Worm (Caenorhabditis elegans) whole organism, L1 larva: ENCODE data around the gene lido-1.

Source experiments
- C04F5.9 ChIP-seq: sonication (generic microtip); optimal IDR thresholded peaks from 2 replicates; lab custom pipeline; 2016; ENCODE audit warnings: missing genetic modification characterization, missing compliant biosample characterization
- C16A3.4 ChIP-seq: fragments of 150-350 bp; optimal IDR thresholded peaks from 2 replicates; lab custom pipeline; 2014; ENCODE audit warnings: missing biosample characterization, missing genetic modification characterization
- C34B4.2 ChIP-seq: sonication (generic microtip); optimal IDR thresholded peaks from 2 replicates; lab custom pipeline; 2017; ENCODE audit warnings: mild to moderate bottlenecking, missing genetic modification characterization, missing compliant biosample characterization
- alr-1 ChIP-seq: fragments of 200-800 bp; sonication (Bioruptor generic); optimal IDR thresholded peaks from 2 replicates; lab custom pipeline; 2018; ENCODE audit warnings: borderline replicate concordance, mild to moderate bottlenecking, missing genetic modification characterization, missing compliant biosample characterization
- aly-2 ChIP-seq: fragments of 150-350 bp; optimal IDR thresholded peaks from 2 replicates; lab custom pipeline; 2014; ENCODE audit warnings: missing biosample characterization, missing genetic modification characterization
- ama-1 ChIP-seq: fragments of 150-350 bp; optimal IDR thresholded peaks from 2 replicates; lab custom pipeline; 2014
- ceh-90 ChIP-seq: sonication (generic microtip); optimal IDR thresholded peaks from 2 replicates; lab custom pipeline; 2016; ENCODE audit warnings: missing genetic modification characterization, missing compliant biosample characterization
- ces-1 ChIP-seq: fragments of 150-350 bp; optimal IDR thresholded peaks from 2 replicates; lab custom pipeline; 2014; ENCODE audit warnings: missing biosample characterization, missing genetic modification reagents, missing genetic modification characterization
- dsc-1 ChIP-seq: sonication (generic microtip); optimal IDR thresholded peaks from 2 replicates; lab custom pipeline; 2016; ENCODE audit warnings: mild to moderate bottlenecking, missing genetic modification characterization, missing compliant biosample characterization
- efl-1 ChIP-seq, 4 experiments: fragments of 150-350 bp; optimal IDR thresholded peaks in 3 of 4; peaks in 1 of 4; 1 replicate in 1 of 4; 2 replicates in 3 of 4; lab custom pipeline; 2014; ENCODE audit warnings: missing biosample characterization in 2 of 4, missing genetic modification characterization in 2 of 4, missing genetic modification reagents in 2 of 4
- egl-13 ChIP-seq: sonication (generic microtip); optimal IDR thresholded peaks from 2 replicates; lab custom pipeline; 2016; ENCODE audit warnings: missing genotype, missing genetic modification reagents, missing genetic modification characterization, missing compliant biosample characterization
- egl-27 ChIP-seq, 2 experiments: fragments of 150-350 bp in 1 of 2; sonication (generic microtip); optimal IDR thresholded peaks; 3 replicates each; lab custom pipeline; 2017 to 2018; ENCODE audit warnings: missing biosample characterization in 2 of 2, missing genetic modification characterization in 2 of 2, missing genetic modification reagents in 2 of 2
- elt-2 ChIP-seq: sonication (generic microtip); optimal IDR thresholded peaks from 2 replicates; lab custom pipeline; 2016; ENCODE audit warnings: missing genetic modification characterization, mild to moderate bottlenecking, inconsistent platforms, missing compliant biosample characterization, missing genetic modification reagents
- elt-3 ChIP-seq, 6 experiments: fragments of 150-350 bp in 1 of 6; sonication (generic microtip); optimal IDR thresholded peaks; 2 replicates each; lab custom pipeline; 2017 to 2018; ENCODE audit warnings: missing biosample characterization in 6 of 6, missing genetic modification characterization in 6 of 6, inconsistent platforms in 1 of 6
- fkh-10 ChIP-seq: sonication (generic microtip); optimal IDR thresholded peaks from 2 replicates; lab custom pipeline; 2017; ENCODE audit warnings: missing biosample characterization, missing genetic modification reagents, missing genetic modification characterization
- fkh-8 ChIP-seq: sonication (generic microtip); optimal IDR thresholded peaks from 2 replicates; lab custom pipeline; 2016; ENCODE audit warnings: mild to moderate bottlenecking, missing genetic modification characterization, missing compliant biosample characterization
- hlh-17 ChIP-seq: fragments of 200-800 bp; sonication (Bioruptor generic); optimal IDR thresholded peaks from 2 replicates; lab custom pipeline; 2018; ENCODE audit warnings: missing genetic modification characterization, mild to moderate bottlenecking, missing compliant biosample characterization, moderate library complexity, borderline replicate concordance
- irx-1 ChIP-seq: sonication (generic microtip); optimal IDR thresholded peaks from 2 replicates; lab custom pipeline; 2016; ENCODE audit warnings: missing genetic modification characterization, missing compliant biosample characterization
- isw-1 ChIP-seq: fragments of 200-800 bp; sonication (Bioruptor generic); IDR thresholded peaks from 2 replicates; pipeline ENCODE4 v1.3.6; 2022; ENCODE audit warnings: missing genetic modification characterization, missing compliant biosample characterization
- lin-13 ChIP-seq: fragments of 150-350 bp; optimal IDR thresholded peaks from 2 replicates; lab custom pipeline; 2014; ENCODE audit warnings: missing biosample characterization, missing genetic modification reagents, missing genetic modification characterization
- lin-14 ChIP-seq: fragments of 200-800 bp; sonication (Bioruptor generic); optimal IDR thresholded peaks from 2 replicates; lab custom pipeline; 2018; ENCODE audit warnings: mild to moderate bottlenecking, missing genetic modification characterization, moderate library complexity, missing compliant biosample characterization
- lin-15B ChIP-seq: fragments of 150-350 bp; sonication (generic microtip); optimal IDR thresholded peaks from 3 replicates; lab custom pipeline; 2014; ENCODE audit warnings: missing biosample characterization, missing genetic modification characterization
- lin-35 ChIP-seq, 2 experiments: fragments of 150-350 bp; optimal IDR thresholded peaks; 2 replicates each; lab custom pipeline; 2014; ENCODE audit warnings: missing biosample characterization in 2 of 2, missing genetic modification characterization in 2 of 2, missing genetic modification reagents in 2 of 2
- lir-3 ChIP-seq: sonication (generic microtip); optimal IDR thresholded peaks from 2 replicates; lab custom pipeline; 2016; ENCODE audit warnings: mild to moderate bottlenecking, missing genetic modification characterization, moderate library complexity, missing compliant biosample characterization; ENCODE audit not compliant: poor library complexity
- lsy-2 ChIP-seq, 2 experiments: fragments of 150-350 bp; optimal IDR thresholded peaks; 2 replicates each; lab custom pipeline; 2014; ENCODE audit warnings: missing biosample characterization in 2 of 2, missing genetic modification characterization in 2 of 2
- mdl-1 ChIP-seq, 2 experiments: fragments of 150-350 bp; optimal IDR thresholded peaks; 2 replicates each; lab custom pipeline; 2014 to 2017; ENCODE audit warnings: missing biosample characterization in 2 of 2, missing genetic modification characterization in 2 of 2, inconsistent platforms in 1 of 2
- nhr-11 ChIP-seq: fragments of 150-350 bp; optimal IDR thresholded peaks from 2 replicates; lab custom pipeline; 2014; ENCODE audit warnings: missing biosample characterization, missing genetic modification characterization
- nhr-12 ChIP-seq: sonication (generic microtip); optimal IDR thresholded peaks from 2 replicates; lab custom pipeline; 2017; ENCODE audit warnings: missing biosample characterization, missing genetic modification characterization
- nhr-19 ChIP-seq: fragments of 200-800 bp; sonication (Bioruptor generic); conservative IDR thresholded peaks from 2 replicates; pipeline ENCODE4 v1.3.6; 2022; ENCODE audit warnings: missing genetic modification characterization, missing compliant biosample characterization
- nhr-237 ChIP-seq: fragments of 150-350 bp; optimal IDR thresholded peaks from 2 replicates; lab custom pipeline; 2014; ENCODE audit warnings: missing biosample characterization, missing genetic modification characterization
- nhr-28 ChIP-seq: fragments of 150-350 bp; optimal IDR thresholded peaks from 2 replicates; lab custom pipeline; 2014; ENCODE audit warnings: missing biosample characterization, missing genetic modification characterization
- nhr-76 ChIP-seq: sonication (generic microtip); optimal IDR thresholded peaks from 2 replicates; lab custom pipeline; 2017; ENCODE audit warnings: missing biosample characterization, missing genetic modification characterization
- nhr-77 ChIP-seq: fragments of 150-350 bp; optimal IDR thresholded peaks from 2 replicates; lab custom pipeline; 2014; ENCODE audit warnings: missing biosample characterization, missing genetic modification characterization
- nhr-90 ChIP-seq: sonication (generic microtip); optimal IDR thresholded peaks from 2 replicates; lab custom pipeline; 2016; ENCODE audit warnings: mild to moderate bottlenecking, missing genetic modification characterization, missing compliant biosample characterization; ENCODE audit not compliant: poor library complexity
- pax-3 ChIP-seq: fragments of 200-800 bp; sonication (Bioruptor generic); optimal IDR thresholded peaks from 2 replicates; lab custom pipeline; 2018; ENCODE audit warnings: mild to moderate bottlenecking, missing genetic modification characterization, moderate library complexity, missing compliant biosample characterization
- pqm-1 ChIP-seq: sonication (generic microtip); optimal IDR thresholded peaks from 3 replicates; lab custom pipeline; 2017; ENCODE audit warnings: missing biosample characterization, missing genetic modification characterization
- snpc-4 ChIP-seq: fragments of 150-350 bp; optimal IDR thresholded peaks from 2 replicates; lab custom pipeline; 2014; ENCODE audit warnings: missing biosample characterization, missing genetic modification characterization
- snu-23 ChIP-seq: sonication (generic microtip); optimal IDR thresholded peaks from 2 replicates; lab custom pipeline; 2016; ENCODE audit warnings: missing genetic modification characterization, missing compliant biosample characterization
- sox-4 ChIP-seq: sonication (generic microtip); optimal IDR thresholded peaks from 2 replicates; lab custom pipeline; 2016; ENCODE audit warnings: missing genetic modification characterization, missing compliant biosample characterization
- tbx-2 ChIP-seq: sonication (generic microtip); optimal IDR thresholded peaks from 2 replicates; lab custom pipeline; 2016; ENCODE audit warnings: missing genetic modification characterization, missing compliant biosample characterization
- unc-130 ChIP-seq: fragments of 150-350 bp; optimal IDR thresholded peaks from 2 replicates; lab custom pipeline; 2017; ENCODE audit warnings: missing biosample characterization, missing genetic modification characterization, inconsistent platforms
- unc-62 ChIP-seq: fragments of 150-350 bp; optimal IDR thresholded peaks from 2 replicates; lab custom pipeline; 2014; ENCODE audit warnings: missing biosample characterization, missing genetic modification reagents, missing genetic modification characterization
- vab-15 ChIP-seq: sonication (generic microtip); optimal IDR thresholded peaks from 2 replicates; lab custom pipeline; 2017; ENCODE audit warnings: missing genotype, mild to moderate bottlenecking, missing genetic modification characterization, missing compliant biosample characterization
- zag-1 ChIP-seq: fragments of 150-350 bp; optimal IDR thresholded peaks from 2 replicates; lab custom pipeline; 2014; ENCODE audit warnings: missing biosample characterization, missing genetic modification characterization
- zip-4 ChIP-seq: fragments of 200-800 bp; sonication (Bioruptor generic); optimal IDR thresholded peaks from 2 replicates; lab custom pipeline; 2018; ENCODE audit warnings: mild to moderate bottlenecking, missing genetic modification characterization, moderate library complexity, missing compliant biosample characterization
- ztf-11 ChIP-seq, 2 experiments: sonication (generic microtip); optimal IDR thresholded peaks; 2 replicates each; lab custom pipeline; 2016 to 2017; ENCODE audit warnings: missing genetic modification characterization in 2 of 2, missing biosample characterization in 1 of 2, missing compliant biosample characterization in 1 of 2
- ztf-4 ChIP-seq: fragments of 150-350 bp; optimal IDR thresholded peaks from 2 replicates; lab custom pipeline; 2014; ENCODE audit warnings: missing biosample characterization, missing genetic modification characterization

lido-1 gene

ce11 chrX:17066937-17067336, 29.4 kb downstream of the lido-1 start:
- no peak for TF ChIP-seq irx-1 (tag; lab: Kevin White, UChicago)
- TF ChIP-seq lin-35 (GFP tag; optimal IDR thresholded peaks at IDR 0.05; lab: Kevin White, UChicago), result peak in 1 of 2 experiments; percentile 33
- peak; percentile 79 for TF ChIP-seq elt-2
- TF ChIP-seq lin-14 (GFP tag; lab: Kevin White, UChicago), result peak; percentile 12

- TF ChIP-seq lsy-2 (tag; optimal IDR thresholded peaks at IDR 0.05; lab: Kevin White, UChicago), result no peak
- TF ChIP-seq efl-1 (optimal IDR thresholded peaks at IDR 0.05; lab: Kevin White, UChicago), result no peak
- no peak for TF ChIP-seq efl-1 (GFP tag; optimal IDR thresholded peaks at IDR 0.05 in 1 of 2; lab: Kevin White, UChicago)
- TF ChIP-seq lin-13 (GFP tag; lab: Kevin White, UChicago), result no peak
- no peak for TF ChIP-seq aly-2
- peak; percentile 22 for TF ChIP-seq nhr-77 (tag; lab: Kevin White, UChicago)
- TF ChIP-seq fkh-10 (GFP tag; lab: Kevin White, UChicago), result no peak
- TF ChIP-seq irx-1 (tag; lab: Kevin White, UChicago), result no peak
- TF ChIP-seq nhr-237 (tag; lab: Kevin White, UChicago), result no peak
- TF ChIP-seq nhr-90 (tag; lab: Kevin White, UChicago), result no peak
- no peak for TF ChIP-seq nhr-19 (GFP tag; lab: Robert Waterston, UW)
- TF ChIP-seq nhr-12 (tag; lab: Kevin White, UChicago), result no peak
- TF ChIP-seq lin-35 (GFP tag; optimal IDR thresholded peaks at IDR 0.05; lab: Kevin White, UChicago), result peak in 1 of 2 experiments; percentile 39
- TF ChIP-seq sox-4, result no peak
- TF ChIP-seq elt-2, result peak; percentile 76
- no peak for TF ChIP-seq zip-4
- peak; percentile 33 for TF ChIP-seq tbx-2
- no peak for TF ChIP-seq C16A3.4 (tag; lab: Kevin White, UChicago)
- TF ChIP-seq egl-13, result no peak
- no peak for TF ChIP-seq pax-3 (tag; lab: Kevin White, UChicago)
- TF ChIP-seq fkh-8 (tag; lab: Kevin White, UChicago), result no peak
- no peak for TF ChIP-seq unc-62 (GFP tag; lab: Kevin White, UChicago)
These were observed 31.5 kb downstream of the lido-1 start for ce11 chrX:17064820-17065219.

ce11 chrX:17063749-17064252, 32.6 kb downstream of the lido-1 start:
- no peak for TF ChIP-seq pqm-1
- TF ChIP-seq snu-23 (GFP tag; lab: Kevin White, UChicago), result peak; percentile 81
- TF ChIP-seq C16A3.4 (tag; lab: Kevin White, UChicago), result peak; percentile 63
- TF ChIP-seq nhr-77 (tag; lab: Kevin White, UChicago), result no peak
- TF ChIP-seq snpc-4 (tag; lab: Kevin White, UChicago), result no peak
- no peak for TF ChIP-seq hlh-17 (GFP tag; lab: Kevin White, UChicago)
- TF ChIP-seq nhr-12 (tag; lab: Kevin White, UChicago), result no peak
- no peak for TF ChIP-seq isw-1 (GFP tag; lab: Robert Waterston, UW)
- no peak for TF ChIP-seq zag-1 (tag; lab: Kevin White, UChicago)
- peak; percentile 88 for TF ChIP-seq lin-14 (GFP tag; lab: Kevin White, UChicago)
- no peak for TF ChIP-seq nhr-76
- TF ChIP-seq dsc-1, result no peak
- no peak for TF ChIP-seq ztf-11 (tag; optimal IDR thresholded peaks at IDR 0.05; lab: Kevin White, UChicago)
- TF ChIP-seq lin-15B (tag; lab: Kevin White, UChicago), result no peak
- peak; percentile 67 for TF ChIP-seq tbx-2
- no peak for TF ChIP-seq fkh-10 (GFP tag; lab: Kevin White, UChicago)
- peak; percentile 38 for TF ChIP-seq lir-3
- no peak for TF ChIP-seq nhr-28 (tag; lab: Kevin White, UChicago)
- no peak for TF ChIP-seq ceh-90 (tag; lab: Kevin White, UChicago)
- TF ChIP-seq nhr-19 (GFP tag; lab: Robert Waterston, UW), result peak; percentile 80
- TF ChIP-seq alr-1 (tag; lab: Kevin White, UChicago), result no peak
- no peak for TF ChIP-seq egl-27 (tag; optimal IDR thresholded peaks at IDR 0.05; lab: Kevin White, UChicago)
- TF ChIP-seq elt-3 (tag; optimal IDR thresholded peaks at IDR 0.05; lab: Kevin White, UChicago), result peak in 4 of 6 experiments; percentile 40 to 94 (median 65)
- no peak for TF ChIP-seq ces-1 (GFP tag; lab: Kevin White, UChicago)
- TF ChIP-seq C34B4.2 (tag; lab: Kevin White, UChicago), result no peak
- no peak for TF ChIP-seq ztf-4
- TF ChIP-seq C04F5.9, result no peak
- peak; percentile 69 for TF ChIP-seq unc-130 (tag; lab: Kevin White, UChicago)
- TF ChIP-seq mdl-1 (tag; optimal IDR thresholded peaks at IDR 0.05; lab: Kevin White, UChicago), result peak in 1 of 2 experiments; percentile 97
- no peak for TF ChIP-seq fkh-8 (tag; lab: Kevin White, UChicago)
- no peak for TF ChIP-seq nhr-237 (tag; lab: Kevin White, UChicago)
- TF ChIP-seq nhr-11 (tag; lab: Kevin White, UChicago), result no peak
- no peak for TF ChIP-seq ama-1
- TF ChIP-seq lin-35 (GFP tag; optimal IDR thresholded peaks at IDR 0.05; lab: Kevin White, UChicago), result peak in 1 of 2 experiments; percentile 80
- no peak for TF ChIP-seq vab-15
